Fruit fly (Drosophila melanogaster) ovary, adult (tissue): ENCODE measurements around the gene Octbeta3R.
"Not testable (repeated sequence)": the region's sequence is repeated elsewhere in the genome, so short reads cannot be mapped to it uniquely, and the experiment has no call there.

Experiments
- CG17801 ChIP-seq: fragments of 200-800 bp; optimal IDR thresholded peaks from 2 replicates; lab custom pipeline; 2019; ENCODE audit warnings: missing biosample characterization, mild to moderate bottlenecking, missing genetic modification characterization, moderate library complexity; ENCODE audit not compliant: partially characterized antibody

The Octbeta3R gene

dm6 chr3R:12548229-12548628, at the start of gene Octbeta3R:
Gene Octbeta3R, minus strand, starts transcription at chr3R:12548229.
- TF ChIP-seq CG17801: no peak

dm6 chr3R:12595890-12596215, 47.8 kb upstream of the Octbeta3R start:
- no peak for TF ChIP-seq CG17801

dm6 chr3R:12595187-12595889, 47.3 kb upstream of the Octbeta3R start, which contains the start of gene Octbeta2R:
Gene Octbeta2R, minus strand, starts transcription at chr3R:12595725.
- no peak for TF ChIP-seq CG17801

dm6 chr3R:12591672-12592071, 43.6 kb upstream of the Octbeta3R start:
- TF ChIP-seq CG17801: no peak

dm6 chr3R:12568765-12569164, 20.7 kb upstream of the Octbeta3R start:
- no peak for TF ChIP-seq CG17801

- TF ChIP-seq CG17801: no peak
These were observed 14.0 kb upstream of the Octbeta3R start for dm6 chr3R:12562026-12562425.

dm6 chr3R:12561149-12561548, 13.1 kb upstream of the Octbeta3R start:
- no peak for TF ChIP-seq CG17801

dm6 chr3R:12542947-12543346, 5.1 kb downstream of the Octbeta3R start:
- no peak for TF ChIP-seq CG17801

- no peak for TF ChIP-seq CG17801
These were observed 22.1 kb downstream of the Octbeta3R start, which contains the start of gene Hug for dm6 chr3R:12525888-12526287. Gene Hug, plus strand, starts transcription at chr3R:12526188.

dm6 chr3R:12514997-12515396, 33.0 kb downstream of the Octbeta3R start:
- no peak for TF ChIP-seq CG17801

dm6 chr3R:12508776-12509175, 39.3 kb downstream of the Octbeta3R start, which contains the start of gene Hsp70Bc:
Gene Hsp70Bc, plus strand, starts transcription at chr3R:12509076.
- not testable (repeated sequence) for TF ChIP-seq CG17801

- TF ChIP-seq CG17801: not testable (repeated sequence)
These were observed 42.5 kb downstream of the Octbeta3R start, which contains the start of gene Hsp70Bb for dm6 chr3R:12505493-12505892. Gene Hsp70Bb, plus strand, starts transcription at chr3R:12505793.

- not testable (repeated sequence) for TF ChIP-seq CG17801
These were observed 45.8 kb downstream of the Octbeta3R start, which contains the start of gene Hsp70Bbb for dm6 chr3R:12502210-12502609. Gene Hsp70Bbb, plus strand, starts transcription at chr3R:12502510.

- not testable (repeated sequence) for TF ChIP-seq CG17801
These were observed 80.4 kb downstream of the Octbeta3R start, which contains the start of gene Hsp70Ba for dm6 chr3R:12467675-12468074. Gene Hsp70Ba, minus strand, starts transcription at chr3R:12467776.

dm6 chr3R:12465198-12465597, 82.8 kb downstream of the Octbeta3R start, which contains the start of gene CG5608:
Gene CG5608, minus strand, starts transcription at chr3R:12465298.
- TF ChIP-seq CG17801: not testable (repeated sequence)
